Fruit fly (Drosophila melanogaster): ENCODE measurements around the gene CG3434.

The CG3434 gene

DNA sequence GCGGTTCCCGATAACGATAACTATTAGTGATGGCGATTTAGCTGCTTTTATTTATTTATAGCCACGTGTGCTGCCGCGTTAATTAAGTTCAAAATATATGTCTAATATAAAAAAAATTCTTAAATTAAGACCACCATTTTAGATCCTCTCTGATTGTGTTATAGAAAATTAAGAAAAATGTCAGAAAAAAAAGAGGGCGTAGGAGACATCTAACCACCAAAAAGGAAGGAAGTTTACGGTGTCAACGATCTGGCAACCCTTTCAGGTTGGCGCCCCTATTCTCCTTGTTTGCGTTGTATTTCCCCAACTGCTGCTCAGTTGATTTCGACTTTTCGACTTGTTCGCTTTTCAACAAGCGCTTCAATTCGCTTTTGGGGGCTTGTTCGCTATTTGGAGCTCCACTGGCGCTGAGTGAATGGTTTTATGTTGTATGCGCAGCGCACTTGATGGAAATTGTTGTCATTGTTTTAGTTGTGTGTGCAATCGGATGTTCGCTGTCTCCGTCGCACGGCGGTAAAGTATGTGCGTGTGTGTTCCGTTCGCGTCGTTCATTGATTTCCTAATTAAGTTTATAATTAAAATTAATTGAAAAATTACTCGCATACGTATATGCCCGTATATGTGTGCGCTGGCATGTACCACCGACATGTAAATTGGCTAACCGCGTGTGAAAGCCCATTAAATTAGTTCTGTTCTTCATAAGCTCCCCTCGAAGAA, at the start of gene CG3434, which contains the start of gene CG44838:
TSS of gene CG3434 (minus strand) at position 25 of the 717 bp plus-strand sequence.
TSS of gene CG44838 (plus strand) at position 276 of the 717 bp plus-strand sequence.
- TF ChIP-seq noc (tag; optimal IDR thresholded peaks at IDR 0.05): peak; percentile 67

DNA sequence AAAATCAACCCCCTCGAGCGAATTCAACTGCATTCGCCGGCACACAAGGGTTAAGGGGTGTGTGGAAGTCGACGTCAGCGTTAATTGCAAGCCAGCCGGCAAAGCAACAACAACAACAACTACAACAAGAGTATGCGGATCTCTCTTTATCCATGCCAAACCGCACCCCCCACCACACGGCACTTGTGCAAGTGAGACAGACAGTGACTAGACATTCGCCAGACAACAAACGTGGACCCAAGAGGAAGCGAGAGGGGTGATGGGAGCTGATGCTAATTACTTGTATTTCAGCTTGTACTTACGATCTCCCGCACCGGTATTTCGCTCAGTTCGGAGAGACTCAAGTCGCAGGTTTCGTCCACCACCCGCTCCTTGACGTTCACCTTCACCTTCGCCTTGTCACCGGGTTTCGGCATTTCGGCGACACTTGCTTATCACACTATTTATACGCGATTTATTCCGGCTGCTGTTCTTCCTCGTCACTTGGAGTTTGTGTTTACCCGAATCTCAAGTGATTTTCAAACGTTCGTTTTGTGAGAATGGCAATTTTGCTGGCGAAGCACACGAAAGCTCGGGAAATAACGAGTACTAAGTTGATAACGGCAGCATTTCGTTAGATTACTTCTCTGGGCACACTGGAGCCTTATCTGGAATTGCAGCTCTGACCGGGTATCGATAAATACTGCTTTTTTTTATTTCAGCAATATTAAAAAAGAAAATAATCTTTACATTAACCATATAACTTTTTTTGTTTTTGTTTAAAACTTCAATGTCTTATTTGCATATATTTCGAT, 48.6 kb upstream of the CG3434 start, which contains the start of gene CG3408:
TSS of gene CG3408 (minus strand) at position 547 of the 794 bp plus-strand sequence.
- TF ChIP-seq noc (tag; optimal IDR thresholded peaks at IDR 0.05): peak; percentile 43

DNA sequence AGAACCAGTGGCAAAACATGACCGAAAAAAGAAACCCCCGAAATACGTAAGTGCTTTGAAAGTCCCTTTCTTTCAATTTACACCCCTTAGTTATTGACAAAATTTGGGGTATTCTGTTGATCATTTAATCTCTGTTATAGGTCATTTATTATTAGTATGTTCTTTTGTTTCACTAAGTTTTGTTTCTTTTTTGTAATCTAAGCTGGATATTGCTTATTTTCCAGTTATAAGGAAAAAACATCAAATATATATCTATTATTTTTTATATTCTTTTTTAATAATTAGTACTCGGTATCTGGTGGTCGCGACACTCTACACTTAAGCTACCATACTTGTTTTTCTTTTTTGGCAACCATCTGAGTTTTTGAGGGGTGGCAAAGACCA, 48.0 kb upstream of the CG3434 start:
- peak; percentile 56 for TF ChIP-seq noc (tag; optimal IDR thresholded peaks at IDR 0.05)

DNA sequence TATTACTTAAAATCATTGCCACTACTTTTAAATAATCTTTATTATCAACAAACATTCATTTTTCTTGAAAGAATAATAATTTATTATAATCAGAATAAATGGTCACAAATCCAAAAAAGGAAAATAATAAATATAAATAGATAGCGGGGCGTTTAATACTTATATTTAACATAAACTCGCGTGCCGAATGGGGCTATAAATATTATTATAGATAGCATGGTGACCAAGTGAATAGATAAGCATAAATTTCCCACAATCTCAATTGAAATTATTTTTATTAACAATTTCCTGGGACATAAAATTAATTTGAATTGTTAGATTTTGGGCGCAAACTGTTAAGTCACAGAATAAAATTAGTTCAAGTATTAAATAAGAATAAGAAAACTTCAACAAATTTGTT, 45.8 kb upstream of the CG3434 start:
- TF ChIP-seq noc (tag; optimal IDR thresholded peaks at IDR 0.05): peak; percentile 62

DNA sequence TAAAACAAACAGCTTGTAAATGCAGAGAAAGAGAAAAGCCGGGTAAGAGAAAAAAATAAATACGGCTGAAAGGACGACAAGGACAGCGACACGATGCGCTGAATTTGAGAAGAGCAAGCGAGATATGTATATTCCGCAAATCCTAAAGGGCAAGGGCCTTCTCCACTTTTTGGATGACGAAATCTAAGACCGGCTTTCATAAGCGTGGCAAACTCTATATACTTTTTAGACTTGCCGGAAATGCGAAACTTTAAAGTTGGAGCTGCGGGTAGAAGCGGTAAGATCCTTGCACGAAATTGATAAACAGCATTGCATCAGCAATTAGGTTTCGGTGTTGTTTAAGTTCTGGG, 45.1 kb upstream of the CG3434 start:
- TF ChIP-seq noc (tag; optimal IDR thresholded peaks at IDR 0.05): no peak

DNA sequence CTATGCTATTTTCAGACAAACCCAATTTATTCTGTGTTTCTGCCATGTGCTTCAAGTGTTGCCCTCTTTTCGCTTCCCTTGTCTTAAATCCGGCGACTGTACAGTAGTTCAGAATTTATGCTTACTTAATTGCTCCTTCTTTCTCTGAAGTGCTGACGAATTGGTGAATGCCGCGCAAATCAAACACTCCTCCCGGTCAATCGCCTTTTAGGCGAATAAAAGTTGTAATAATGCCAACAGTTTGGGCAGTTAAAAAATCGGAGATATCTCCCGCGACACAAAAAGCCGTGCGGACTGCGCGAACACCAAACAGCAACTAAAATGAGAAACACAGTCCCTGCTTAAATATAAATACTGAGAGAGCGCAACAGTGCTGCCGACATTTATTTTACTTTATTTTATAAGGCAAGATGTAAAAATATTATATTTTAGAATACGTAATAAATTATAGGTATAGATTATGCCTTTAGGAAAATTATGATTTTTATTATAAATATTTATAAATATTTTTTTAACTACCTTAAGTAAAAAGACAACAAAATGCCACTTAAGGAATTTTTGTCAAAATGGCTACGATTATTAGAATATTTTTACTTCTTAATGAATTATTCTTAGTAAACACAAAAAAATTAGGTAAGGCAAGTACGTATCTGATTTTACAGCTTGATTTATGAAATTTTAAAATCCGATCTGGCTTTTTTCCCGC, 44.6 kb upstream of the CG3434 start, which contains the start of gene path:
TSS of gene path (minus strand) at position 322 of the 706 bp plus-strand sequence.
- peak; percentile 47 for TF ChIP-seq noc (tag; optimal IDR thresholded peaks at IDR 0.05)

DNA sequence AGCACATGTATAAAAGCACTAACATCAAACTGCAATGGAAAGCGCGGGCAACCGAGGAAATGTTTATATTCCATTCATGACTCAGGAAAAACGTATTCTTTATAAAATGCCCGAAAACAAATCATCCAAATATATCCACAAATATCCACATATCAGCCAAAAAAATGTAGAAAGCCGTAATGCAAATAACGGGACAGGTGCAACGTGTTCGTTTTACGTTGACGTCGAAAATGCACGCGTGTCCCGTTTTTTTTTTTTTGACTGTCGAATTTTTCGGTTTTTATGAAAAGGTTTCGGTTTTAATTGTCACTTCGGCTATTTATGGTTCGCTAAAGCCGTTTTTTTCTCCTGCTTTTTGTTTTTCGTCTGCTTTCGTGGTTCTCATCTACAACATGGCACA, 43.9 kb upstream of the CG3434 start:
- no peak for TF ChIP-seq noc (tag; optimal IDR thresholded peaks at IDR 0.05)

DNA sequence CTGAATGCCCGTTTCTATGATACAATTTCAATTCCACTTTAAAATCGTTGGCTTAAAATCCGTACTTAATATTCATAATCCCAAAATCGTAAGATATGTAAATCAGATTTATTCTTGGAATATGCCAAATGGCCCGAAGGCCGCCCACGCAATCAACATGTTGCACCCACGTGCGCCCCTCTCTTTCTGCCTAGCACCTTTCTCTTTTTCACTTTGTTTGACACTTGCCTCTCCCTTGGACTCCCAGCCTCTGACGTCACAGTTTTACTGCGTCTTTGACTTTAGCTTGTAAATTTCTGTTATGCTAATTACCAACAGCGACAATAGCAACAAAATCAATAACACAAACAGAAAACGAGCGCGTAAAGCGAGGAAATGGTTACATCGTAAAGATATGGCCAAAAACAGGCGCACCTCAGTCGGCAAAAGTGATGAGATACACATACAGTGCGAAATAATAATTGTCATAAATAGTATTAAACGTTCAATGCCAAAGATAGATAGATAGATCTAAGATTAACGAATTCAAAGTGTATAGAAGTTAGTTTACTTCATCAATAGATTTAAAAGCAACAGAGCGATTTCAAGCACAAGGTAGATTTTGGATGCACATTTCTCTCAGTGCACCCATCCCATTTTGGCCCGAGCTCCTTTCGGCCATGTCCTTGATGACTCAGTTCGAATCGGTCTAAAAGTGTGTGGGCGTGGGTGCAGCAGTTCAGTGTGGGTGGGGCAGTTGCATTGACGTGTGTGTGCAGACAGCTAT, 43.1 kb upstream of the CG3434 start:
- no peak for TF ChIP-seq noc (tag; optimal IDR thresholded peaks at IDR 0.05)

DNA sequence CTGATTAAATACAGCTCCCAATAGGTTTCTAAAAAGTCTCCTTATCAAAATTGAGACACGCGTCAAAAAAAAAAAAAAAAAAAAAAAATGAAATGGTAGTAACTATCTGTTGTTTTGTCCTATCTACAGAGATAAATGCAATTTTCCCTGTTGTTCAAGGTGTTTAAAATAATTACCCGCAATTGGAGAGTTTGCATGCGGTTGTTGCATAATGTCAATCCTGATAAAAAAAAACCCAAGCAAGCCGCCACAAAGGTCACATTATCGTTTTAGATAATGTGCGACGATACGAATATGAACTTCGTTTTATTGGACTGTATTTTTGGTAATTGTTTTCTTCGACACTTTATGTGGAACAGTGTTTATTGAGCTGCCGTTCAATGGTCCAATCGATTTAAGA, 42.3 kb upstream of the CG3434 start:
- no peak for TF ChIP-seq noc (tag; optimal IDR thresholded peaks at IDR 0.05)

DNA sequence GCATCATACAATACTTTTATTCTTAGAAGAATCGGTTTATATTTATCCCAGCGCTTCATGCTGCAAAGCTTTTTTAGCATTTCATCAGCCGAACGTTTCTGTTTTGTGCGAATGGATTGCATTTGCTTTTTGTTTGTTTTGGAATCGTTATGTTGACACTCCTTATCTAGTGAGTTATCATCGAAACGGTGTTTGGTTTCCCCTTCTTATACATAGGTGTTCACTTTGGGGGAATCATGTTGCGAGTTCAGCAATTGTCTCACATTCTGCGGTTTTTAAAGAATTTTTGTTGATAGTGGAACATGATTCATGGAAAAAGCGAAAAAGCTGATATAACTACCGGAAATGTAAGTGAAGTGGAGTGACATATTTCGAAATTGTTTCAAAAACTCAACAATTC, 41.7 kb upstream of the CG3434 start:
- no peak for TF ChIP-seq noc (tag; optimal IDR thresholded peaks at IDR 0.05)

DNA sequence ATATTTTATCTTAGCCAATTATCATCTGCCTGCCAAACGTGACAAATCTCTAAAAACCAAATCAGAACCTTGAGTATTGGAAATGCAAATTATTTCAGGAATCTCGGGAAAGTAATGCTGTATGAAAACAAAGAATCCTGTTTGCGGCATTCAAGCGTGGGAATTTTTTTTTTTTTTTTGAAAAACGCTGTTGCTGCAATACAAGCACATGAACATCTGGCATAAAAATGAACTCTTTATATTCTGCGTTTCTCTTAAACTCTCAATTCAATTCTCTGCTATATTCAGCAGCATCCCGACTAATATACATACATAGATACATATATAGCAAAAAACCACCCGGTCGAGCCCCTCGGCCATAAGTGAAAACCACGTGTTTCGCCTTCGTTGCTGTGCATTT, 40.7 kb upstream of the CG3434 start:
- TF ChIP-seq noc (tag; optimal IDR thresholded peaks at IDR 0.05): no peak

DNA sequence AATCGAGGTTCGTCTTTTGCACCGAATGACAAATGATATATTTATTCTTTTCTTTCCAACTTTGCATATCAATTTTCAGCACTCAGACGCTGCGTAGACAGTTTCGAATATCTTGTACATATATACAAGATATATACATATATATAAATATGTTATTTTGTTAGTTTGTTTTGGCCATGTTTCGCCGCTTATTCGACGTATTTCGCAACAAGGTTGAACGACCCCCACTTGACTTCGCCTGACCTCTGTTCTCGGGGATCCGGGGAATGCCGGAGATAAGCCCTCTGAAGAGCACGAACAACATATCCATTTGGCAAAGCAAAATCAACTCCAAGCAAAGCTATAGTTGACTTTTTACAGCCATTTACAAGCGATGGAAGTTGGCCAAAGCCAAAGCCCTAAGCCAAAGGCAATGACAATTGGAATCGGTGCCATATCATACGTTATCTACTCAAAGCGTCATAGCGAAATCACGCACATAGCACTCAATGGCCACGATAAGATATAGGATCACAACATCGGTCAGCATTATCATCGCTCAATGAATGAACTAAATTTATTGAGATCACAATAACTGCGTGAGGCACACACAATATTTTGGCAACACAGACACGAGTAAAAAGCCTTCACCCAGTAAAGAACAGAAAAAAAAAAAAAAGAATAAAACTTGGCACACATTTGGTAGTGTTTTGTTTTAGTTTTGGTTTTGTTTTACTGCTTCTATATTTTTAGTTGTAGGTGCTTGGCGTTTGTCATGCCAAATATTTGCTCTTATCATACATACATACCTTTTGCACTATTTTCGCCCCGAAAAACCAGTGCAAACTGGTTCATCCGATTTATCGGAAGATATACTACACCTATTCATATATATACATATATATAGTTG, 39.6 kb upstream of the CG3434 start:
- peak; percentile 51 for TF ChIP-seq noc (tag; optimal IDR thresholded peaks at IDR 0.05)

DNA sequence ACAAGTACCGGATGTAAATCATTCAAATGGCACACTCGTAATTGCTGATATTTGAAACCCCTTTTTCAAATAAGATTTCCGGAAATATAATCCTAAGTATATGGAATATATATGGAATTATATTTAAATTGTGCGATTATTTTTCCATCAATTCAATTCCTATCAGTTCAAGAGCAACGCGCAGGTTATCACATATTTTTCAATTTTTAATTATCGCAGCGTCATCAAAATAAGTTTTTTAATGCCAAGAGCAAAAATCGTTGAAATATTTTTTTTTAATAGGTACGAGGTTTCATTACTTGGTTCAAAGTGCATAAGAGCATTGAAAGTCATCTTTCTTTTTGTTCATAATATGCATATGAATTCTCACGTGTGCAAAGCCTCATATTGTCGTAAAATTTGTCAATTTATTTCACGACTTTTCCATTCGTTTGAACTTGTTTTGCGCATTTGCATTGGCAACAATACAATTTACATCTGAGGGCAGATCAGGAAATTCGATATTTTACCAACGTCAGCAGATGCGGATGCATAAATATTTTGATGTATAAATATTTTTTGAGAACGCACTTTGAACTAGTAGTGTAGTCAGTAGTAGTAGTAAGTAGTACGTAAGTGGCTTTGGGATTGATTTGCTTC, 37.5 kb upstream of the CG3434 start:
- TF ChIP-seq noc (tag; optimal IDR thresholded peaks at IDR 0.05): peak; percentile 7

DNA sequence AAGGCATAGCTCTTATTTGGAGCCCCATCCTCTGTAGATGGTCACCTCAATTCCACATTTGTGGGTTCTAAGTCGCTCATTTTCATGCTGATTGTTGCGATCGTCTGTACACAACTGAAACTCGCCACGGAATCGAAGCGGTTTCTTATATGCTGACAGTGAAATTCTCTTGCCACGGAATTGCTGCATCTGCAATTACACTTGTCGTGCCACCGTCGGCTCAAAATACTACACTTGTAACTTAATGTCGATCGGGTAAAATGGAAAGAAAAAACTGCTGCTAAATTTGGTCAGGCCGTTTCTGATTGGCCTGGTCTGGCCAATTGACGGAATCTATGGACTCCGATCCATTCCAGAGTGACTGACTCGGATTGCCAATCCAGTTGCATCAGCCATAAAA, 36.6 kb upstream of the CG3434 start:
- TF ChIP-seq noc (tag; optimal IDR thresholded peaks at IDR 0.05): no peak
